Fruit fly (Drosophila melanogaster) S2 (cell line): ENCODE data around the gene Sfp87B.

Experiments
- CG8478 ChIP-seq: fragments of >200 bp; optimal IDR thresholded peaks from 2 replicates; lab custom pipeline; 2018
- CTCF ChIP-seq, 2 experiments: fragments of >200 bp; optimal IDR thresholded peaks; 2 replicates each; lab custom pipeline; 2018

DNA sequence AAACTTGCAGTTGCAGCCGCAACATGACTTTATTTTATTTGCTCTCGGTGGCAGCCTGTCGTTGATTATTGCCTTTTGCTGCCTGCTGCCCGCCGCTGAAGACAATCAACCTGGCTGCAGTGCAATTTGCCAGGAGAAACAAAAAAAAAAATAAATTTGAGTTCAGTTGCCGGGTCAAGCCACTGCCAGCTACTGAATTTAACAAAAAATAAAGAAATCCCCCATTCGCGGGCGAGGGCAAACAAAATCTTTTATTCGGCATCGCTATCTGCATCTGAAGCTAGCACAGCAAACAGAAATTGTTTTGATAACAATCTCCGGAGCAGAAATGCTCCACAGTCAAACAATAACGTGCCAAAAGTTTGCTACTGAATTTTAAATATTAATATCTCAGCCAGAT is 44.4 kb downstream of the Sfp87B start:
- TF ChIP-seq CG8478 (lab: Kevin White, UChicago) (no peak), CTCF (optimal IDR thresholded peaks at IDR 0.05; lab: Kevin White, UChicago) (no peak)
